Worm (Caenorhabditis elegans) whole organism, L1 larva: ENCODE data around the gene sri-71.
"Not testable (repeated sequence)": the region's sequence is repeated elsewhere in the genome, so short reads cannot be mapped to it uniquely, and the experiment has no call there.

Experiments
- C34B4.2 ChIP-seq: sonication (generic microtip); optimal IDR thresholded peaks from 2 replicates; lab custom pipeline; 2017; ENCODE audit warnings: mild to moderate bottlenecking, missing genetic modification characterization, missing compliant biosample characterization
- Y116A8C.19 ChIP-seq: sonication (generic microtip); optimal IDR thresholded peaks from 2 replicates; lab custom pipeline; 2016; ENCODE audit warnings: missing compliant biosample characterization, missing genetic modification characterization, borderline replicate concordance
- aha-1 ChIP-seq: fragments of 150-350 bp; optimal IDR thresholded peaks from 2 replicates; lab custom pipeline; 2014; ENCODE audit warnings: missing biosample characterization, missing genetic modification characterization
- ceh-63 ChIP-seq: fragments of 200-800 bp; sonication (Bioruptor generic); optimal IDR thresholded peaks from 2 replicates; lab custom pipeline; 2018; ENCODE audit warnings: mild to moderate bottlenecking, missing genetic modification characterization, missing compliant biosample characterization
- ceh-8 ChIP-seq: fragments of 200-800 bp; sonication (Bioruptor generic); optimal IDR thresholded peaks from 2 replicates; lab custom pipeline; 2018; ENCODE audit warnings: mild to moderate bottlenecking, missing genetic modification characterization, moderate library complexity, missing compliant biosample characterization
- dsc-1 ChIP-seq: sonication (generic microtip); optimal IDR thresholded peaks from 2 replicates; lab custom pipeline; 2016; ENCODE audit warnings: mild to moderate bottlenecking, missing genetic modification characterization, missing compliant biosample characterization
- efl-1 ChIP-seq, 4 experiments: fragments of 150-350 bp; optimal IDR thresholded peaks in 3 of 4; peaks in 1 of 4; 1 replicate in 1 of 4; 2 replicates in 3 of 4; lab custom pipeline; 2014; ENCODE audit warnings: missing biosample characterization in 2 of 4, missing genetic modification characterization in 2 of 4, missing genetic modification reagents in 2 of 4
- elt-2 ChIP-seq: sonication (generic microtip); optimal IDR thresholded peaks from 2 replicates; lab custom pipeline; 2016; ENCODE audit warnings: missing genetic modification characterization, mild to moderate bottlenecking, inconsistent platforms, missing compliant biosample characterization, missing genetic modification reagents
- elt-3 ChIP-seq, 6 experiments: fragments of 150-350 bp in 1 of 6; sonication (generic microtip); optimal IDR thresholded peaks; 2 replicates each; lab custom pipeline; 2017 to 2018; ENCODE audit warnings: missing biosample characterization in 6 of 6, missing genetic modification characterization in 6 of 6, inconsistent platforms in 1 of 6
- ets-5 ChIP-seq: fragments of 200-800 bp; sonication (Bioruptor generic); IDR thresholded peaks from 2 replicates; pipeline ENCODE4 v1.3.6; 2022; ENCODE audit warnings: missing genetic modification characterization, missing compliant biosample characterization
- grh-1 ChIP-seq: fragments of 200-800 bp; sonication (Bioruptor generic); IDR thresholded peaks from 2 replicates; pipeline ENCODE4 v1.3.6; 2022; ENCODE audit warnings: missing genetic modification reagents, missing genetic modification characterization, missing compliant biosample characterization
- hpl-2 ChIP-seq: fragments of 150-350 bp; optimal IDR thresholded peaks from 2 replicates; lab custom pipeline; 2014; ENCODE audit warnings: missing biosample characterization, missing genetic modification reagents, missing genetic modification characterization
- jun-1 ChIP-seq: fragments of 150-350 bp; optimal IDR thresholded peaks from 2 replicates; lab custom pipeline; 2014; ENCODE audit warnings: missing biosample characterization, missing genetic modification reagents, missing genetic modification characterization
- lin-35 ChIP-seq, 2 experiments: fragments of 150-350 bp; optimal IDR thresholded peaks; 2 replicates each; lab custom pipeline; 2014; ENCODE audit warnings: missing biosample characterization in 2 of 2, missing genetic modification characterization in 2 of 2, missing genetic modification reagents in 2 of 2
- mdl-1 ChIP-seq, 2 experiments: fragments of 150-350 bp; optimal IDR thresholded peaks; 2 replicates each; lab custom pipeline; 2014 to 2017; ENCODE audit warnings: missing biosample characterization in 2 of 2, missing genetic modification characterization in 2 of 2, inconsistent platforms in 1 of 2
- mef-2 ChIP-seq: fragments of 150-350 bp; optimal IDR thresholded peaks from 2 replicates; lab custom pipeline; 2014; ENCODE audit warnings: missing biosample characterization, missing genetic modification characterization
- nhr-11 ChIP-seq: fragments of 150-350 bp; optimal IDR thresholded peaks from 2 replicates; lab custom pipeline; 2014; ENCODE audit warnings: missing biosample characterization, missing genetic modification characterization
- nhr-19 ChIP-seq: fragments of 200-800 bp; sonication (Bioruptor generic); conservative IDR thresholded peaks from 2 replicates; pipeline ENCODE4 v1.3.6; 2022; ENCODE audit warnings: missing genetic modification characterization, missing compliant biosample characterization
- nhr-84 ChIP-seq: sonication (generic microtip); optimal IDR thresholded peaks from 2 replicates; lab custom pipeline; 2017; ENCODE audit warnings: missing biosample characterization, missing genetic modification characterization
- nhr-85 ChIP-seq: sonication (generic microtip); peaks from one replicate; lab custom pipeline; 2016; ENCODE audit warnings: missing genetic modification characterization, inconsistent platforms, missing compliant biosample characterization
- sox-4 ChIP-seq: sonication (generic microtip); optimal IDR thresholded peaks from 2 replicates; lab custom pipeline; 2016; ENCODE audit warnings: missing genetic modification characterization, missing compliant biosample characterization
- sup-37 ChIP-seq: fragments of 200-800 bp; sonication (Bioruptor generic); optimal IDR thresholded peaks from 2 replicates; lab custom pipeline; 2018; ENCODE audit warnings: mild to moderate bottlenecking, missing genetic modification characterization, missing compliant biosample characterization
- unc-62 ChIP-seq: fragments of 150-350 bp; optimal IDR thresholded peaks from 2 replicates; lab custom pipeline; 2014; ENCODE audit warnings: missing biosample characterization, missing genetic modification reagents, missing genetic modification characterization
- unc-86 ChIP-seq: sonication (generic microtip); optimal IDR thresholded peaks from 2 replicates; lab custom pipeline; 2016; ENCODE audit warnings: missing genetic modification characterization, missing compliant biosample characterization
- zag-1 ChIP-seq: fragments of 150-350 bp; optimal IDR thresholded peaks from 2 replicates; lab custom pipeline; 2014; ENCODE audit warnings: missing biosample characterization, missing genetic modification characterization
- ztf-11 ChIP-seq, 2 experiments: sonication (generic microtip); optimal IDR thresholded peaks; 2 replicates each; lab custom pipeline; 2016 to 2017; ENCODE audit warnings: missing genetic modification characterization in 2 of 2, missing biosample characterization in 1 of 2, missing compliant biosample characterization in 1 of 2

Gene sri-71

ce11 chrII:2627154-2627799, at the start of gene sri-71:
Gene sri-71, plus strand, starts transcription at chrII:2627749.
- TF ChIP-seq efl-1 (optimal IDR thresholded peaks at IDR 0.05; lab: Kevin White, UChicago) (no peak), efl-1 (GFP tag; optimal IDR thresholded peaks at IDR 0.05 in 1 of 2; lab: Kevin White, UChicago) (peak in 1 of 2 experiments; percentile 60), ceh-63 (GFP tag; lab: Kevin White, UChicago) (no peak)
- TF ChIP-seq, all 84 proteins: peak for 1

ce11 chrII:2578216-2578615, 49.3 kb upstream of the sri-71 start:
- TF ChIP-seq efl-1 (optimal IDR thresholded peaks at IDR 0.05; lab: Kevin White, UChicago), result no peak
- TF ChIP-seq efl-1 (GFP tag; optimal IDR thresholded peaks at IDR 0.05 in 1 of 2; lab: Kevin White, UChicago), result peak in 1 of 2 experiments; percentile 5
- no peak for TF ChIP-seq nhr-19 (GFP tag; lab: Robert Waterston, UW)
- TF ChIP-seq, all 84 proteins: peak for 1

- no peak for TF ChIP-seq nhr-85 (tag; lab: Kevin White, UChicago)
- no peak for TF ChIP-seq elt-2 (tag; lab: Kevin White, UChicago)
- no peak for TF ChIP-seq mef-2 (tag; lab: Kevin White, UChicago)
Measured at ce11 chrII:2583044-2583443, 44.5 kb upstream of the sri-71 start, which contains the start of gene sri-74. Gene sri-74, minus strand, starts transcription at chrII:2583144.

ce11 chrII:2585493-2585892, 42.1 kb upstream of the sri-71 start, which contains the start of gene sri-36:
Gene sri-36, minus strand, starts transcription at chrII:2585593.
- no peak for TF ChIP-seq dsc-1 (tag; lab: Kevin White, UChicago)
- TF ChIP-seq nhr-11 (tag; lab: Kevin White, UChicago), result no peak
- TF ChIP-seq sup-37 (GFP tag; lab: Kevin White, UChicago), result no peak
- no peak for TF ChIP-seq jun-1 (tag; lab: Kevin White, UChicago)
- no peak for TF ChIP-seq elt-2 (tag; lab: Kevin White, UChicago)
- no peak for TF ChIP-seq ztf-11 (tag; optimal IDR thresholded peaks at IDR 0.05; lab: Kevin White, UChicago)
- no peak for TF ChIP-seq ceh-8 (GFP tag; lab: Kevin White, UChicago)
- TF ChIP-seq ceh-63 (GFP tag; lab: Kevin White, UChicago), result no peak
- no peak for TF ChIP-seq sox-4 (tag; lab: Kevin White, UChicago)
- TF ChIP-seq ets-5, result no peak
- no peak for TF ChIP-seq grh-1 (GFP tag; lab: Robert Waterston, UW)

- peak; percentile 52 for TF ChIP-seq jun-1 (tag; lab: Kevin White, UChicago)
- peak; percentile 96 for TF ChIP-seq elt-2 (tag; lab: Kevin White, UChicago)
- TF ChIP-seq nhr-84 (tag; lab: Kevin White, UChicago), result no peak
- TF ChIP-seq lin-35 (GFP tag; optimal IDR thresholded peaks at IDR 0.05; lab: Kevin White, UChicago), result peak in 1 of 2 experiments; percentile 12
- no peak for TF ChIP-seq efl-1 (optimal IDR thresholded peaks at IDR 0.05; lab: Kevin White, UChicago)
- peak in 1 of 2 experiments; percentile 74 for TF ChIP-seq efl-1 (GFP tag; optimal IDR thresholded peaks at IDR 0.05 in 1 of 2; lab: Kevin White, UChicago)
Measured at ce11 chrII:2586861-2587554, 40.5 kb upstream of the sri-71 start, which contains the start of the genes F33H12.7 and sri-39. Gene F33H12.7, minus strand, starts transcription at chrII:2586911. Gene sri-39, plus strand, starts transcription at chrII:2587504.

- not testable (repeated sequence) for TF ChIP-seq lin-35 (GFP tag; optimal IDR thresholded peaks at IDR 0.05; lab: Kevin White, UChicago); unc-86 (tag; lab: Kevin White, UChicago); unc-62 (GFP tag; lab: Kevin White, UChicago)
Measured at ce11 chrII:2600176-2600575, 27.4 kb upstream of the sri-71 start, which contains the start of gene F33H12.1. Gene F33H12.1, plus strand, starts transcription at chrII:2600476.

- TF ChIP-seq dsc-1 (tag; lab: Kevin White, UChicago) (no peak), unc-86 (tag; lab: Kevin White, UChicago) (no peak), aha-1 (tag; lab: Kevin White, UChicago) (no peak), mef-2 (tag; lab: Kevin White, UChicago) (no peak), mdl-1 (tag; optimal IDR thresholded peaks at IDR 0.05; lab: Kevin White, UChicago) (no peak), Y116A8C.19 (no peak), jun-1 (tag; lab: Kevin White, UChicago) (no peak), zag-1 (tag; lab: Kevin White, UChicago) (no peak), elt-3 (tag; optimal IDR thresholded peaks at IDR 0.05; lab: Kevin White, UChicago) (no peak), efl-1 (optimal IDR thresholded peaks at IDR 0.05; lab: Kevin White, UChicago) (no peak), efl-1 (GFP tag; optimal IDR thresholded peaks at IDR 0.05 in 1 of 2; lab: Kevin White, UChicago) (no peak), hpl-2 (GFP tag; lab: Kevin White, UChicago) (no peak), C34B4.2 (tag; lab: Kevin White, UChicago) (no peak), nhr-84 (tag; lab: Kevin White, UChicago) (no peak)
Measured at ce11 chrII:2600931-2601330, 26.6 kb upstream of the sri-71 start.
